Worm (Caenorhabditis elegans) whole organism, midembryonic: ENCODE measurements around the gene Y50D4B.4.

ENCODE experiments used
- T22C8.4 ChIP-seq: fragments of 200-800 bp; sonication (Bioruptor generic); IDR thresholded peaks from 2 replicates; pipeline ENCODE4 v1.3.6; 2022; ENCODE audit warnings: missing genetic modification characterization, missing compliant biosample characterization
- cog-1 ChIP-seq: sonication (generic microtip); optimal IDR thresholded peaks from 2 replicates; lab custom pipeline; 2016; ENCODE audit warnings: missing genetic modification characterization, missing compliant biosample characterization
- flt-1 ChIP-seq: fragments of 200-800 bp; sonication (Bioruptor generic); IDR thresholded peaks from 2 replicates; pipeline ENCODE4 v1.3.6; 2022; ENCODE audit warnings: missing genetic modification characterization, missing compliant biosample characterization
- klf-2 ChIP-seq: fragments of 200-800 bp; sonication (Bioruptor generic); conservative IDR thresholded peaks from 2 replicates; pipeline ENCODE4 v1.3.6; 2022; ENCODE audit warnings: missing genetic modification reagents, missing genetic modification characterization, missing compliant biosample characterization
- med-1 ChIP-seq: sonication (generic microtip); optimal IDR thresholded peaks from 2 replicates; lab custom pipeline; 2017; ENCODE audit warnings: missing genetic modification characterization, mild to moderate bottlenecking, missing compliant biosample characterization, antibody characterized with exemption, missing genetic modification reagents; ENCODE audit not compliant: insufficient read depth
- ref-1 ChIP-seq: fragments of 200-800 bp; sonication (Bioruptor generic); conservative IDR thresholded peaks from 2 replicates; pipeline ENCODE4 v1.3.6; 2022; ENCODE audit warnings: missing genetic modification reagents, missing genetic modification characterization, missing compliant biosample characterization
- tab-1 ChIP-seq: fragments of 200-800 bp; sonication (Bioruptor generic); IDR thresholded peaks from 2 replicates; pipeline ENCODE4 v1.3.6; 2022; ENCODE audit warnings: missing genetic modification characterization, missing compliant biosample characterization

ce11 chrV:1048482-1048881 is 44.0 kb upstream of the Y50D4B.4 start, which contains the start of gene nra-4:
- TF ChIP-seq klf-2 (GFP tag; lab: Robert Waterston, UW) (no peak), tab-1 (GFP tag; lab: Robert Waterston, UW) (no peak), T22C8.4 (GFP tag; lab: Robert Waterston, UW) (no peak), flt-1 (no peak), cog-1 (tag; lab: Kevin White, UChicago) (no peak), ref-1 (GFP tag; lab: Robert Waterston, UW) (no peak), med-1 (GFP tag; lab: Kevin White, UChicago) (no peak)
